Worm (Caenorhabditis elegans) whole organism, young adult: Measurements from ENCODE around the gene C25B8.8.

ENCODE experiments used
- B0035.1 ChIP-seq: sonication (generic microtip); optimal IDR thresholded peaks from 2 replicates; lab custom pipeline; 2016; ENCODE audit warnings: missing genetic modification characterization, mild to moderate bottlenecking, missing compliant biosample characterization, missing genotype, missing genetic modification reagents
- C17E4.6 ChIP-seq: fragments of 200-800 bp; sonication (Bioruptor generic); IDR thresholded peaks from 2 replicates; pipeline ENCODE4 v1.3.6; 2022; ENCODE audit warnings: missing genetic modification reagents, missing genetic modification characterization, missing compliant biosample characterization
- F49E8.2 ChIP-seq: sonication (generic microtip); optimal IDR thresholded peaks from 3 replicates; lab custom pipeline; 2017; ENCODE audit warnings: missing genetic modification characterization, mild to moderate bottlenecking, missing compliant biosample characterization, antibody characterized with exemption, moderate library complexity; ENCODE audit not compliant: insufficient read depth
- F57A8.1 ChIP-seq: fragments of 200-800 bp; sonication (Bioruptor generic); optimal IDR thresholded peaks from 2 replicates; lab custom pipeline; 2018; ENCODE audit warnings: mild to moderate bottlenecking, missing genetic modification characterization, moderate library complexity, missing compliant biosample characterization
- Y53F4B.3 ChIP-seq: fragments of 200-800 bp; sonication (Bioruptor generic); IDR thresholded peaks from 2 replicates; pipeline ENCODE4 v1.3.6; 2022; ENCODE audit warnings: missing genetic modification reagents, missing genetic modification characterization, missing compliant biosample characterization
- ama-1 ChIP-seq, 3 experiments: fragments of 150-350 bp in 1 of 3; sonication (generic microtip) in 2 of 3; optimal IDR thresholded peaks; 2 replicates each; lab custom pipeline; 2014 to 2018; ENCODE audit warnings: missing biosample characterization in 2 of 3, missing genetic modification characterization in 2 of 3, missing genetic modification reagents in 2 of 3
- aptf-2 ChIP-seq: fragments of 200-800 bp; sonication (Bioruptor generic); conservative IDR thresholded peaks from 2 replicates; pipeline ENCODE4 v1.3.6; 2022; ENCODE audit warnings: missing genetic modification reagents, missing genetic modification characterization, missing compliant biosample characterization
- aptf-3 ChIP-seq: fragments of 200-800 bp; sonication (Bioruptor generic); IDR thresholded peaks from 2 replicates; pipeline ENCODE4 v1.3.6; 2022; ENCODE audit warnings: missing genetic modification characterization, missing compliant biosample characterization
- ceh-100 ChIP-seq: fragments of 200-800 bp; sonication (Bioruptor generic); IDR thresholded peaks from 2 replicates; pipeline ENCODE4 v1.3.6; 2022; ENCODE audit warnings: missing genetic modification reagents, missing genetic modification characterization, missing compliant biosample characterization
- ceh-27 ChIP-seq: fragments of 200-800 bp; sonication (Bioruptor generic); optimal IDR thresholded peaks from 2 replicates; lab custom pipeline; 2018; ENCODE audit warnings: mild to moderate bottlenecking, missing genetic modification characterization, moderate library complexity, missing compliant biosample characterization
- ceh-40 ChIP-seq: fragments of 200-800 bp; sonication (Bioruptor generic); IDR thresholded peaks from 2 replicates; pipeline ENCODE4 v1.3.6; 2022; ENCODE audit warnings: missing genetic modification characterization, missing compliant biosample characterization
- ceh-79 ChIP-seq: sonication (generic microtip); optimal IDR thresholded peaks from 2 replicates; lab custom pipeline; 2017; ENCODE audit warnings: mild to moderate bottlenecking, missing genetic modification characterization, missing compliant biosample characterization
- ceh-91 ChIP-seq: fragments of 200-800 bp; sonication (Bioruptor generic); IDR thresholded peaks from 2 replicates; pipeline ENCODE4 v1.3.6; 2022; ENCODE audit warnings: missing genetic modification reagents, missing genetic modification characterization, missing compliant biosample characterization
- dox-1 ChIP-seq: fragments of 200-800 bp; sonication (Bioruptor generic); IDR thresholded peaks from 2 replicates; pipeline ENCODE4 v1.3.6; 2022; ENCODE audit warnings: missing genetic modification reagents, missing genetic modification characterization, missing compliant biosample characterization
- dpl-1 ChIP-seq: fragments of 150-350 bp; optimal IDR thresholded peaks from 2 replicates; lab custom pipeline; 2014; ENCODE audit warnings: missing biosample characterization, missing genetic modification reagents, missing genetic modification characterization
- egl-18 ChIP-seq: fragments of 200-800 bp; sonication (Bioruptor generic); IDR thresholded peaks from 2 replicates; pipeline ENCODE4 v1.3.6; 2022; ENCODE audit warnings: missing genetic modification reagents, missing genetic modification characterization, missing compliant biosample characterization
- egl-44 ChIP-seq: fragments of 200-800 bp; sonication (Bioruptor generic); IDR thresholded peaks from 2 replicates; pipeline ENCODE4 v1.3.6; 2022; ENCODE audit warnings: missing genetic modification reagents, missing genetic modification characterization, missing compliant biosample characterization
- ekl-4 ChIP-seq: fragments of 200-800 bp; sonication (Bioruptor generic); IDR thresholded peaks from 2 replicates; pipeline ENCODE4 v1.3.6; 2022; ENCODE audit warnings: missing genetic modification reagents, missing genetic modification characterization, missing compliant biosample characterization
- ets-4 ChIP-seq: fragments of 200-800 bp; sonication (Bioruptor generic); optimal IDR thresholded peaks from 2 replicates; lab custom pipeline; 2018; ENCODE audit warnings: mild to moderate bottlenecking, missing genetic modification characterization, missing compliant biosample characterization
- fkh-3 ChIP-seq: sonication (generic microtip); optimal IDR thresholded peaks from 2 replicates; lab custom pipeline; 2016; ENCODE audit warnings: mild to moderate bottlenecking, missing genetic modification characterization, missing compliant biosample characterization
- hlh-12 ChIP-seq: sonication (generic microtip); optimal IDR thresholded peaks from 2 replicates; lab custom pipeline; 2016; ENCODE audit warnings: missing genetic modification characterization, missing compliant biosample characterization
- hmg-1.2 ChIP-seq: fragments of 200-800 bp; sonication (Bioruptor generic); IDR thresholded peaks from 2 replicates; pipeline ENCODE4 v1.3.6; 2022; ENCODE audit warnings: missing genetic modification reagents, missing genetic modification characterization, missing compliant biosample characterization
- let-526 ChIP-seq: fragments of 200-800 bp; sonication (Bioruptor generic); IDR thresholded peaks from 2 replicates; pipeline ENCODE4 v1.3.6; 2022; ENCODE audit warnings: missing genetic modification reagents, missing genetic modification characterization, missing compliant biosample characterization
- let-607 ChIP-seq, 2 experiments: fragments of 200-800 bp in 1 of 2; sonication (Bioruptor generic) in 1 of 2; sonication (generic microtip) in 1 of 2; optimal IDR thresholded peaks; 2 replicates each; lab custom pipeline; 2016 to 2018; ENCODE audit warnings: mild to moderate bottlenecking in 2 of 2, missing compliant biosample characterization in 2 of 2, missing genetic modification characterization in 2 of 2, moderate library complexity in 2 of 2, missing genotype in 1 of 2
- lin-54 ChIP-seq: fragments of 200-800 bp; sonication (Bioruptor generic); optimal IDR thresholded peaks from 2 replicates; lab custom pipeline; 2018; ENCODE audit warnings: mild to moderate bottlenecking, missing genetic modification characterization, missing compliant biosample characterization
- lir-1 ChIP-seq: fragments of 200-800 bp; sonication (Bioruptor generic); conservative IDR thresholded peaks from 2 replicates; pipeline ENCODE4 v1.3.6; 2022; ENCODE audit warnings: missing genetic modification reagents, missing genetic modification characterization, missing compliant biosample characterization
- lsl-1 ChIP-seq: fragments of 200-800 bp; sonication (Bioruptor generic); optimal IDR thresholded peaks from 2 replicates; lab custom pipeline; 2018; ENCODE audit warnings: mild to moderate bottlenecking, missing genetic modification characterization, moderate library complexity, missing compliant biosample characterization
- madf-10 ChIP-seq: sonication (generic microtip); optimal IDR thresholded peaks from 2 replicates; lab custom pipeline; 2016; ENCODE audit warnings: mild to moderate bottlenecking, missing genetic modification characterization, missing compliant biosample characterization
- madf-6 ChIP-seq: fragments of 200-800 bp; sonication (Bioruptor generic); IDR thresholded peaks from 2 replicates; pipeline ENCODE4 v1.3.6; 2022; ENCODE audit warnings: missing genetic modification reagents, missing genetic modification characterization, missing compliant biosample characterization
- mcd-1 ChIP-seq: fragments of 200-800 bp; sonication (Bioruptor generic); IDR thresholded peaks from 2 replicates; pipeline ENCODE4 v1.3.6; 2022; ENCODE audit warnings: missing genetic modification reagents, missing genetic modification characterization, missing compliant biosample characterization
- mes-4 ChIP-seq: sonication (generic microtip); optimal IDR thresholded peaks from 2 replicates; lab custom pipeline; 2016; ENCODE audit warnings: missing genotype, missing genetic modification characterization, missing compliant biosample characterization
- mxl-1 ChIP-seq: sonication (generic microtip); optimal IDR thresholded peaks from 2 replicates; lab custom pipeline; 2016; ENCODE audit warnings: missing genetic modification characterization, missing compliant biosample characterization
- nfyb-1 ChIP-seq: fragments of 200-800 bp; sonication (Bioruptor generic); IDR thresholded peaks from 2 replicates; pipeline ENCODE4 v1.3.6; 2022; ENCODE audit warnings: missing genetic modification reagents, missing genetic modification characterization, missing compliant biosample characterization
- nhr-120 ChIP-seq: fragments of 200-800 bp; sonication (Bioruptor generic); IDR thresholded peaks from 2 replicates; pipeline ENCODE4 v1.3.6; 2022; ENCODE audit warnings: missing genetic modification characterization, missing compliant biosample characterization
- nhr-90 ChIP-seq: sonication (generic microtip); optimal IDR thresholded peaks from 2 replicates; lab custom pipeline; 2016; ENCODE audit warnings: missing genotype, mild to moderate bottlenecking, missing genetic modification characterization, missing compliant biosample characterization
- rcor-1 ChIP-seq: fragments of 200-800 bp; sonication (Bioruptor generic); IDR thresholded peaks from 2 replicates; pipeline ENCODE4 v1.3.6; 2022; ENCODE audit warnings: missing genetic modification reagents, missing genetic modification characterization, missing compliant biosample characterization
- repo-1 ChIP-seq: sonication (generic microtip); optimal IDR thresholded peaks from 2 replicates; lab custom pipeline; 2017; ENCODE audit warnings: mild to moderate bottlenecking, missing genetic modification characterization, missing compliant biosample characterization
- sdz-38 ChIP-seq: sonication (generic microtip); optimal IDR thresholded peaks from 2 replicates; lab custom pipeline; 2016; ENCODE audit warnings: missing genotype, missing genetic modification characterization, missing compliant biosample characterization
- unc-62 ChIP-seq: fragments of 150-350 bp; optimal IDR thresholded peaks from 2 replicates; lab custom pipeline; 2014; ENCODE audit warnings: missing biosample characterization, missing genetic modification reagents, missing genetic modification characterization
- zfh-2 ChIP-seq: fragments of 200-800 bp; sonication (Bioruptor generic); conservative IDR thresholded peaks from 2 replicates; pipeline ENCODE4 v1.3.6; 2022; ENCODE audit warnings: missing genetic modification reagents, missing genetic modification characterization, missing compliant biosample characterization
- ztf-18 ChIP-seq: sonication (generic microtip); optimal IDR thresholded peaks from 2 replicates; lab custom pipeline; 2016; ENCODE audit warnings: missing genotype, mild to moderate bottlenecking, missing genetic modification characterization, missing compliant biosample characterization
- ztf-22 ChIP-seq: fragments of 200-800 bp; sonication (Bioruptor generic); optimal IDR thresholded peaks from 2 replicates; lab custom pipeline; 2018; ENCODE audit warnings: mild to moderate bottlenecking, missing genetic modification characterization, moderate library complexity, missing compliant biosample characterization
- ztf-26 ChIP-seq: sonication (generic microtip); optimal IDR thresholded peaks from 2 replicates; lab custom pipeline; 2017; ENCODE audit warnings: missing genetic modification characterization, missing compliant biosample characterization
- ztf-3 ChIP-seq: fragments of 200-800 bp; sonication (Bioruptor generic); optimal IDR thresholded peaks from 2 replicates; lab custom pipeline; 2018; ENCODE audit warnings: mild to moderate bottlenecking, missing genetic modification characterization, missing compliant biosample characterization

The C25B8.8 gene

DNA sequence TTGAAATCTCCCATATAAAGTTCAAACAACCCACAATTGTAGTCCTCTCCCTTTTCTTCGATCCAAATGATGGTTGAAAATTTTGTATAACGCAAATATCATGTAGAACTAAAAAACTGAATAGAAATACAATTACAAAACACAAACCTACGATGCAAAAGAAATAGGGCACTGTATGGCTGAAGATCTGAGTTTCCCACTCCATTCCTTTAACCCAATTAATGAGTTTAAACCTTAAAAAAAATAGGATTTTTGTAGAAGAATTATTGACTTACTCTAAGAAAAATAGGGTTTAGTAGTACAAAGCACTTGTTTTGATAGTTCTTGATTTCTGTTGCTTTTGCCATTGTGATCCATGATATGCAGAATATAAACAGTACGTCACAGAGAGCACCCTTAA is 26.4 kb upstream of the C25B8.8 start:
- TF ChIP-seq lir-1 (GFP tag; lab: Robert Waterston, UW) (no peak), sdz-38 (tag; lab: Kevin White, UChicago) (no peak)
- TF ChIP-seq, all 124 proteins: peak for 0

DNA sequence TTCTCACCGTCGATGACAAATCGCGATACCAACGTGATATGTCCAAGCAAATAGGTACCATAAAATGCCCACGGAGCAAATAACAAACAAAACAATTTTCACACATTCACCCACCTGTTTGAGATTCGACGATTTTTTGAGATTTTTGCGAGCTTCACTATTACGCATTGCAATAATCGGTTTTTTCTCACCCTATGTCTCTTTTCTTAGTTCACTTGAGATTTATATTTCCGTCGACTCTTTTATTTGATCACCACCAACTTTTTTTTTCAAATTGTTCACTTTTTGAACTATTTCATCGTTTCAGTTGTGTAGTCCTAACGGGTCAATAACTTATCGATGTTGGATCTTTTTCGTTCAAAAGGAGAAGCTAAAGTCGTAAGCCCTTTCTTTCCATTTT is 21.3 kb upstream of the C25B8.8 start, which contains the start of gene fbxl-4:
Gene fbxl-4 (plus strand): TSS at position 301 of the 400 bp plus-strand sequence.
- TF ChIP-seq ztf-3 (GFP tag; lab: Kevin White, UChicago) (no peak), hlh-12 (no peak), ceh-27 (GFP tag; lab: Kevin White, UChicago) (no peak), aptf-2 (no peak), madf-10 (tag; lab: Kevin White, UChicago) (no peak), nhr-90 (no peak), nfyb-1 (GFP tag; lab: Robert Waterston, UW) (no peak), ztf-22 (GFP tag; lab: Kevin White, UChicago) (no peak), zfh-2 (no peak), ceh-100 (GFP tag; lab: Robert Waterston, UW) (no peak), egl-44 (GFP tag; lab: Robert Waterston, UW) (no peak)

DNA sequence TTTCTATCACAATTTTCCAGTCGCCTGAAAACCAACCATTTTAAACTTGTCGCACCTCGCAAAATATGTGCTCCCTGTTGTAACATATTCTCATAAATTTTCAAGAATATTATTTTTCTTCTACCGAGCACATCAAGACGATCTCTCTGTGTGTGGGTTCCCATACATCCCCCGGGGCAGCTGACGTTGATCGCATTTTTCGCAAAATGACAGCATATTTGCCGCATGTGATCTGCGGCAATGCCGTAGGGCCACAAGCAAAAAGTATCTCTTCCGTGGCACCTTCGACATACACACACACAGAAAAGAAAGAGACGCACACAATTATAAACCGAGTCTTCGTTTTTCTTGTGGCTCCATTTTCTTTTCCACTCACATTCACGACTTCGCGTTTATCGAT is 18.1 kb upstream of the C25B8.8 start:
- TF ChIP-seq nhr-120 (GFP tag; lab: Robert Waterston, UW), result no peak
- no peak for TF ChIP-seq madf-10 (tag; lab: Kevin White, UChicago)
- TF ChIP-seq mxl-1 (tag; lab: Kevin White, UChicago), result no peak
- no peak for TF ChIP-seq B0035.1 (tag; lab: Kevin White, UChicago)
- TF ChIP-seq ceh-40, result no peak
- TF ChIP-seq let-607 (tag; optimal IDR thresholded peaks at IDR 0.05; lab: Kevin White, UChicago), result no peak
- no peak for TF ChIP-seq aptf-3 (GFP tag; lab: Robert Waterston, UW)
- TF ChIP-seq Y53F4B.3 (GFP tag; lab: Robert Waterston, UW), result no peak
- no peak for TF ChIP-seq unc-62 (GFP tag; lab: Kevin White, UChicago)
- no peak for TF ChIP-seq egl-18 (GFP tag; lab: Robert Waterston, UW)
- no peak for TF ChIP-seq ceh-91
- TF ChIP-seq mcd-1 (GFP tag; lab: Robert Waterston, UW), result no peak
- no peak for TF ChIP-seq hmg-1.2 (GFP tag; lab: Robert Waterston, UW)
- TF ChIP-seq rcor-1 (GFP tag; lab: Robert Waterston, UW), result no peak
- TF ChIP-seq zfh-2, result no peak
- TF ChIP-seq C17E4.6 (GFP tag; lab: Robert Waterston, UW), result no peak
- no peak for TF ChIP-seq repo-1 (tag; lab: Kevin White, UChicago)
- TF ChIP-seq, all 124 proteins: peak for 0

DNA sequence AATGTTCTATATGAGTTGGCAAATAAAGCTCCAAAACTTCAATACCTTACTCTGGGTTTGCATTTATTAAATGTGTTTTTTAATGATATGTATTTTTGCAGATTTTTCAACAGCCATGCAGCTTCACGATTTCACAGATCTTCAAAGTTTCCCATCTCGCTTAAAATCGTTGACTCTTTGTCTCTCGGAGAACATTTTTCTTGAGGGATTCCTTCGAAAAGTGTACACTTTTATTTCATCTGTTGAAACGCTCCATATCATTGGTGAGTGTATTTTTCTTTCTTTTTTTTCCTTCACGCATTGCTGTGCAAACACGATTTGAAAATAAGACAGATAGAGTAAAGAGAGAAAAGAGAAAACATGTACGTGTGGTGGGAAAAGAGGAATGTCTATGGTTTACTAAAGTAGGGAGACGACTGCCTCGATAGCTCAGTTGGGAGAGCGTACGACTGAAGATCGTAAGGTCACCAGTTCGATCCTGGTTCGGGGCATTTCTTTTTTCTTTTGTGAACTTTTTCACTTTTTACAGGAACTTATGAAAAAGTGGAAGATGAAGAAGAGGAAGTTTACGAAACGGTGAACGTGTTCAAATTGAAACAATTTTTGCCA is 16.5 kb upstream of the C25B8.8 start:
- TF ChIP-seq ztf-18 (tag; lab: Kevin White, UChicago) (peak; percentile 69), F57A8.1 (peak; percentile 62), dpl-1 (GFP tag; lab: Kevin White, UChicago) (no peak), ceh-79 (tag; lab: Kevin White, UChicago) (peak; percentile 82), lin-54 (GFP tag; lab: Kevin White, UChicago) (no peak), fkh-3 (tag; lab: Kevin White, UChicago) (peak; percentile 73), madf-6 (GFP tag; lab: Robert Waterston, UW) (no peak), ceh-40 (peak; percentile 83; the same call in 1 of the 2 replicates), mcd-1 (GFP tag; lab: Robert Waterston, UW) (peak; percentile 54; the same call in 1 of the 2 replicates), lsl-1 (GFP tag; lab: Kevin White, UChicago) (no peak), ztf-26 (no peak), ets-4 (GFP tag; lab: Kevin White, UChicago) (no peak), dox-1 (GFP tag; lab: Robert Waterston, UW) (no peak; the same call in 1 of the 2 replicates), let-526 (GFP tag; lab: Robert Waterston, UW) (peak; percentile 45; the same call in 1 of the 2 replicates), mes-4 (tag; lab: Kevin White, UChicago) (peak; percentile 65), ekl-4 (GFP tag; lab: Robert Waterston, UW) (peak; percentile 45; the same call in 1 of the 2 replicates), ama-1 (optimal IDR thresholded peaks at IDR 0.05; lab: Kevin White, UChicago) (no peak), ama-1 (GFP tag; optimal IDR thresholded peaks at IDR 0.05; lab: Kevin White, UChicago) (peak; percentile 71 to 89), F49E8.2 (no peak)
